Fruit fly (Drosophila melanogaster): Measurements from ENCODE around the gene Remo.

Remo gene

DNA sequence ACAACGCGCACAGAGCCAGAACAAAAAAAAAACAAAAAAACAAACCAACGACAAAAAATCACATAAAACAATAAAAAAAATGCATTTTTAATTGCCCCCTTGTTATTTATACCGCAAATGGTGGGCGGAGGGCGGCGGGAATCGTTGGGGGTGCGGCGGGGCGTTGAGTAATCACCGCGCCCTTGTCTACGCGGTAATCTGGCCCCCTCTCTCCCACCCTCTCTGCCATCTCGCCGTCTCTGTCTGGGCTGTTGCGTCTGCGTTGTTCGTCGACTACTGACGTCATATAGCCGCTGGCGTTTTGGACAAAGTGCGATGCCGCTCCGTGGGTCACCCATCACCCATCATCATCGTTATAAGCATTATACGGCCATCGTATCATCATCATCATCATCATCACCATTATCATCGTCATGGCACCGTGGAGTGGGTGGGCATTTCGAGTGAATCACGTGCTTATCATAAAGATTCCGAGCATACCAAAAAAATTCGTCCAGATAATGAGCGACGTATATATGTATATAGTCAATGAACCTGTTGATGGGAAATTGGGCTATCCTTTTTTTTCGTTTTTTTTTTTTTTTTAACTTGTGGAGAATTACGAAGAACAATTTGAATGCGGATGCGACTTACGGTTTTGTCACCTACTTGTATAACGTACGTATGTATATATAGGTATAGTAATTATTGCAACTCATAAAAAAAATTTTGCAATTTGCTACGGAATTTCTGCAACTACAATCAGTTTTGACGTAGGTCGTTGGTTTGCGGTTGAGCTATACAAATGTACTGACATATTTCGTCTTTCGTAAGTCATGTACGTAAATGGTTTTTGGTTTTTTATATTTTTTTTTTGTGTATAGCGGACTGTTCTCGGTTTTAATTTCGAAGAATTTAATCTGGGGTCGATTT, 15.0 kb downstream of the Remo start (continued):
- no peak for TF ChIP-seq emc (GFP tag; optimal IDR thresholded peaks at IDR 0.05)
- TF ChIP-seq Dref (GFP tag; IDR thresholded peaks at IDR 0.05): no peak
- no peak for TF ChIP-seq CG14014 (GFP tag; IDR thresholded peaks at IDR 0.05)
- TF ChIP-seq Sin3A (optimal IDR thresholded peaks at IDR 0.05): no peak
- TF ChIP-seq Nf-YC (tag; optimal IDR thresholded peaks at IDR 0.05): no peak
- no peak for TF ChIP-seq fd102C (GFP tag; optimal IDR thresholded peaks at IDR 0.05)
- no peak for TF ChIP-seq caup (GFP tag; optimal IDR thresholded peaks at IDR 0.05; ENCODE audit: severe bottlenecking)
- TF ChIP-seq abd-A (tag; optimal IDR thresholded peaks at IDR 0.05): peak; percentile 63
- TF ChIP-seq CG4707 (GFP tag; optimal IDR thresholded peaks at IDR 0.05): peak; percentile 23
- TF ChIP-seq CrebB (tag; optimal IDR thresholded peaks at IDR 0.05): no peak
- TF ChIP-seq odd (GFP tag; optimal IDR thresholded peaks at IDR 0.05): no peak
- no peak for TF ChIP-seq pzg (GFP tag; optimal IDR thresholded peaks at IDR 0.05)
- no peak for TF ChIP-seq CG2129 (GFP tag; IDR thresholded peaks at IDR 0.05; ENCODE audit: partially characterized antibody)
- no peak for TF ChIP-seq wor (GFP tag; IDR thresholded peaks at IDR 0.05)
- TF ChIP-seq E2f2 (GFP tag; IDR thresholded peaks at IDR 0.05): no peak
- no peak for TF ChIP-seq rib (GFP tag; IDR thresholded peaks at IDR 0.05)
- TF ChIP-seq gcm2 (GFP tag; optimal IDR thresholded peaks at IDR 0.05): no peak
- TF ChIP-seq Gsc (GFP tag; IDR thresholded peaks at IDR 0.05): no peak
- no peak for TF ChIP-seq Rfx (GFP tag; IDR thresholded peaks at IDR 0.05)
- TF ChIP-seq HmgZ (tag; optimal IDR thresholded peaks at IDR 0.05): no peak
- no peak for TF ChIP-seq br (optimal IDR thresholded peaks at IDR 0.05)
- TF ChIP-seq unpg (GFP tag; optimal IDR thresholded peaks at IDR 0.05): no peak
- TF ChIP-seq CG3847 (GFP tag; IDR thresholded peaks at IDR 0.05): no peak
- TF ChIP-seq D (optimal IDR thresholded peaks at IDR 0.05): no peak
- TF ChIP-seq D (GFP tag; optimal IDR thresholded peaks at IDR 0.05): no peak
- no peak for TF ChIP-seq CG17802 (tag; optimal IDR thresholded peaks at IDR 0.05)
- TF ChIP-seq CG12769 (tag; optimal IDR thresholded peaks at IDR 0.05): peak; percentile 11
- TF ChIP-seq CG30020 (tag; optimal IDR thresholded peaks at IDR 0.05): no peak
- peak; percentile 2 for TF ChIP-seq shn (GFP tag; optimal IDR thresholded peaks at IDR 0.05)
- no peak for TF ChIP-seq CG13775 (GFP tag; optimal IDR thresholded peaks at IDR 0.05)
- no peak for TF ChIP-seq bcd (GFP tag; optimal IDR thresholded peaks at IDR 0.05)
- peak; percentile 16 for TF ChIP-seq oc (tag; optimal IDR thresholded peaks at IDR 0.05)
- TF ChIP-seq CG12744 (GFP tag; optimal IDR thresholded peaks at IDR 0.05): no peak
- peak; percentile 75 for TF ChIP-seq sqz (GFP tag; optimal IDR thresholded peaks at IDR 0.05)
- peak; percentile 35 for TF ChIP-seq CG1832 (GFP tag; optimal IDR thresholded peaks at IDR 0.05)
- no peak for TF ChIP-seq CG4854 (GFP tag; optimal IDR thresholded peaks at IDR 0.05)
- TF ChIP-seq tio (GFP tag; optimal IDR thresholded peaks at IDR 0.05): no peak
- no peak for TF ChIP-seq CG10565 (GFP tag; optimal IDR thresholded peaks at IDR 0.05)
- TF ChIP-seq ro (GFP tag; IDR thresholded peaks at IDR 0.05): no peak
- TF ChIP-seq grau (tag; optimal IDR thresholded peaks at IDR 0.05): no peak
- no peak for TF ChIP-seq zen (tag; optimal IDR thresholded peaks at IDR 0.05)
- TF ChIP-seq CG3065 (GFP tag; optimal IDR thresholded peaks at IDR 0.05): no peak
- no peak for TF ChIP-seq CG18764 (GFP tag; optimal IDR thresholded peaks at IDR 0.05)
- TF ChIP-seq CG5245 (GFP tag; optimal IDR thresholded peaks at IDR 0.05): no peak
- TF ChIP-seq ac (GFP tag; optimal IDR thresholded peaks at IDR 0.05): no peak
- TF ChIP-seq Hand (GFP tag; optimal IDR thresholded peaks at IDR 0.05): no peak
- no peak for TF ChIP-seq CG31365 (tag; optimal IDR thresholded peaks at IDR 0.05)
- TF ChIP-seq CG34376 (GFP tag; optimal IDR thresholded peaks at IDR 0.05): peak; percentile 34
- TF ChIP-seq CG8388 (GFP tag; optimal IDR thresholded peaks at IDR 0.05): no peak
- no peak for TF ChIP-seq HLH4C (GFP tag; IDR thresholded peaks at IDR 0.05; ENCODE audit: partially characterized antibody)
